Fruit fly (Drosophila melanogaster) whole organism, pupa: Measurements from ENCODE around the gene CG5731.

Source experiments
- CG12605 ChIP-seq: fragments of 200-800 bp; sonication (Bioruptor generic); IDR thresholded peaks from 2 replicates; pipeline ENCODE4 v1.3.6; 2022; ENCODE audit warnings: missing biosample characterization, missing genetic modification characterization
- CG13204 ChIP-seq: fragments of 200-800 bp; sonication (Bioruptor generic); optimal IDR thresholded peaks from 2 replicates; lab custom pipeline; 2018; ENCODE audit warnings: missing biosample characterization, mild to moderate bottlenecking, missing genetic modification characterization, moderate library complexity
- CG14655 ChIP-seq: fragments of 200-800 bp; sonication (Bioruptor generic); optimal IDR thresholded peaks from 3 replicates; lab custom pipeline; 2017; ENCODE audit warnings: mild to moderate bottlenecking, missing biosample characterization, missing genetic modification reagents, missing genetic modification characterization
- CG15710 ChIP-seq: fragments of 200-800 bp; sonication (Bioruptor generic); optimal IDR thresholded peaks from 2 replicates; lab custom pipeline; 2018; ENCODE audit warnings: missing biosample characterization, mild to moderate bottlenecking, missing genetic modification characterization, moderate library complexity
- CG32121 ChIP-seq: fragments of 200-800 bp; sonication (Bioruptor generic); IDR thresholded peaks from 2 replicates; pipeline ENCODE4 v1.3.6; 2022; ENCODE audit warnings: missing biosample characterization, missing genetic modification characterization
- CG8159 ChIP-seq: fragments of 200-800 bp; sonication (Bioruptor generic); optimal IDR thresholded peaks from 3 replicates; lab custom pipeline; 2018; ENCODE audit warnings: missing biosample characterization, mild to moderate bottlenecking, missing genetic modification characterization, moderate library complexity
- EcR ChIP-seq: fragments of 200-800 bp; sonication (Bioruptor generic); optimal IDR thresholded peaks from 3 replicates; lab custom pipeline; 2019; ENCODE audit warnings: missing biosample characterization, missing genetic modification characterization, mild to moderate bottlenecking, moderate library complexity, missing genetic modification reagents
- rn ChIP-seq: fragments of 200-800 bp; sonication (Bioruptor generic); IDR thresholded peaks from 2 replicates; pipeline ENCODE4 v1.3.6; 2022; ENCODE audit warnings: missing biosample characterization, missing genetic modification characterization

DNA sequence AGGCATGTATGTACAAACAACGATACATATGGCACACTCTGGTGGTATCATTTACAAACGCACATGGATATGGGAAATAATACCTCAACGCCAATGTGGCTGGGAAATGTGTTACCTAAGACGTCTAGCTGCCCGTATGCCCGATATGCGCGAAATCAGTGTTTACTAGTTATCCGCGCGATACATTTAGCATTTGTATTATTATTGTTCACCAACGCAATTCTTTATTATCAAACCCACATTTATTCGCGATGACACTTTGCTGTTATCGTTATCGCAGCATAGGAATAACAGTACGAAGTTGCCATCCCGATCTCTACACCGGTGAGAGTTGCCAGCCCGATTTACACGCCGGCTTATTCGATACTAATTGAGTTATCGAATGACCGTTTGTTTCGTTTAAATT is 37.2 kb upstream of the CG5731 start, which contains the start of gene chico:
- TF ChIP-seq CG32121 (GFP tag; lab: Robert Waterston, UW) = no peak
- TF ChIP-seq CG14655 = no peak
- TF ChIP-seq EcR = no peak
- TF ChIP-seq CG15710 (tag; lab: Kevin White, UChicago) = no peak
- no peak for TF ChIP-seq CG13204 (GFP tag; lab: Kevin White, UChicago)
- TF ChIP-seq CG12605 (GFP tag; lab: Robert Waterston, UW) = no peak
- no peak for TF ChIP-seq CG8159 (tag; lab: Kevin White, UChicago)
- TF ChIP-seq rn (GFP tag; lab: Robert Waterston, UW) = no peak
